Worm (Caenorhabditis elegans) whole organism, late embryonic: Measurements from ENCODE around the gene cdr-4.

Experiments used
- che-1 ChIP-seq: sonication (generic microtip); optimal IDR thresholded peaks from 2 replicates; lab custom pipeline; 2016; ENCODE audit warnings: mild to moderate bottlenecking, missing genetic modification characterization, missing compliant biosample characterization
- elt-4 ChIP-seq: sonication (generic microtip); optimal IDR thresholded peaks from 2 replicates; lab custom pipeline; 2016; ENCODE audit warnings: missing genetic modification characterization, missing compliant biosample characterization
- nhr-11 ChIP-seq: fragments of 150-350 bp; optimal IDR thresholded peaks from 2 replicates; lab custom pipeline; 2014; ENCODE audit warnings: missing biosample characterization, missing genetic modification characterization

- TF ChIP-seq elt-4 (tag; lab: Kevin White, UChicago) (no peak), nhr-11 (tag; lab: Kevin White, UChicago) (no peak), che-1 (tag; lab: Kevin White, UChicago) (no peak)
These were observed 7.2 kb upstream of the cdr-4 start, which contains the start of gene cdr-2 for ce11 chrV:12415656-12416055.
